Worm (Caenorhabditis elegans) whole organism, L3 larva: ENCODE data around the gene T05C1.3.

Source experiments
- elt-3 ChIP-seq, 3 experiments: fragments of 150-350 bp in 1 of 3; sonication (generic microtip) in 2 of 3; optimal IDR thresholded peaks; 2 replicates in 2 of 3; 4 replicates in 1 of 3; lab custom pipeline; 2014 to 2017; ENCODE audit warnings: missing biosample characterization in 3 of 3, missing genetic modification characterization in 3 of 3
- fos-1 ChIP-seq: fragments of 150-350 bp; optimal IDR thresholded peaks from 2 replicates; lab custom pipeline; 2014; ENCODE audit warnings: missing biosample characterization, missing genetic modification characterization
- lin-15B ChIP-seq: fragments of 150-350 bp; optimal IDR thresholded peaks from 2 replicates; lab custom pipeline; 2014; ENCODE audit warnings: missing biosample characterization, missing genetic modification characterization
- lin-39 ChIP-seq: fragments of 150-350 bp; optimal IDR thresholded peaks from 2 replicates; lab custom pipeline; 2018; ENCODE audit warnings: missing biosample characterization, missing genetic modification reagents, missing genetic modification characterization
- mml-1 ChIP-seq: fragments of 150-350 bp; sonication (generic microtip); optimal IDR thresholded peaks from 3 replicates; lab custom pipeline; 2014; ENCODE audit warnings: missing biosample characterization, missing genetic modification characterization
- pha-4 ChIP-seq: fragments of 150-350 bp; optimal IDR thresholded peaks from 2 replicates; lab custom pipeline; 2014; ENCODE audit warnings: missing biosample characterization, missing genetic modification reagents, missing genetic modification characterization
- pqm-1 ChIP-seq: fragments of 150-350 bp; optimal IDR thresholded peaks from 2 replicates; lab custom pipeline; 2017; ENCODE audit warnings: missing biosample characterization, missing genetic modification characterization, inconsistent platforms
- skn-1 ChIP-seq: fragments of 150-350 bp; optimal IDR thresholded peaks from 2 replicates; lab custom pipeline; 2014; ENCODE audit warnings: missing biosample characterization, missing genetic modification characterization

- TF ChIP-seq mml-1 (tag; lab: Kevin White, UChicago), result no peak
- no peak for TF ChIP-seq skn-1 (tag; lab: Kevin White, UChicago)
- no peak for TF ChIP-seq elt-3 (tag; optimal IDR thresholded peaks at IDR 0.05; lab: Kevin White, UChicago)
- TF ChIP-seq lin-39 (tag; lab: Kevin White, UChicago), result no peak
- TF ChIP-seq pqm-1 (tag; lab: Kevin White, UChicago), result no peak
- no peak for TF ChIP-seq fos-1 (tag; lab: Kevin White, UChicago)
- TF ChIP-seq pha-4 (tag; lab: Kevin White, UChicago), result no peak
- no peak for TF ChIP-seq lin-15B
These were observed 34.4 kb downstream of the T05C1.3 start for ce11 chrII:4454823-4455222.
